Worm (Caenorhabditis elegans): Measurements from ENCODE around the gene W05E10.2.
A peak's percentile ranks its signal among the peaks of the same experiment; 100 is the strongest.

DNA sequence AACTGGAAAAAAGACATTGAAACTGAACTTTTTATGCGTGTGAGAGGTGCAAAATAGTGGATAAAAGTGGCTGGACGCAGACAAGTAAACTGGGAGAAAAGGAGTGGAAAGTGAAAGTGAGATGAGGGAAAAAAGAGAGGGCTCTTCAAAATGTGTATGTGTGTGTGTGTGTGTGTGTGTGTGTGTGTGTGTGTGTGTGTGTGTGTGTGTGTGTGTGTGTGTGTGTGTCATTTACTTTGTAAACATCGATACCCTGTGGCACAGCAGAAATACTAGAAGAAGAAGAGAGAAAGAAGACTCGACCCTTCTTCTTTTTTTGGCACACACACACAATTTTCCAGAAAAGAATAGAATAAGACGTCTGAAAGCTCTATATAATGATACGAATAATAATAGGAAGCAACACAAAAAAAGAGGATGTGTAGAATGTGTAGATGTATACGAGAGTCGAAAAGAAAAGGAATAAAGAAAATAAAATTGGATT lies 48.3 kb upstream of the W05E10.2 start:
- TF ChIP-seq blmp-1 (tag; optimal IDR thresholded peaks at IDR 0.05) = no peak
- no peak for TF ChIP-seq nhr-237 (tag; optimal IDR thresholded peaks at IDR 0.05)
- TF ChIP-seq nhr-12 (tag; optimal IDR thresholded peaks at IDR 0.05) = no peak
- no peak for TF ChIP-seq unc-62 (GFP tag; optimal IDR thresholded peaks at IDR 0.05)
- peak; percentile 41 for TF ChIP-seq sptf-1 (tag; optimal IDR thresholded peaks at IDR 0.05)
- TF ChIP-seq nhr-28 (tag; optimal IDR thresholded peaks at IDR 0.05) = no peak
- TF ChIP-seq lin-13 (tag; optimal IDR thresholded peaks at IDR 0.05) = no peak
- no peak for TF ChIP-seq elt-1 (tag; optimal IDR thresholded peaks at IDR 0.05; ENCODE audit: borderline replicate concordance, insufficient read depth)
- peak; percentile 34 for TF ChIP-seq pha-4 (tag; optimal IDR thresholded peaks at IDR 0.05)
- TF ChIP-seq drap-1 (GFP tag; optimal IDR thresholded peaks at IDR 0.05) = peak; percentile 23
- no peak for TF ChIP-seq snpc-4 (tag; optimal IDR thresholded peaks at IDR 0.05)
- no peak for TF ChIP-seq elt-3 (tag; optimal IDR thresholded peaks at IDR 0.05)
- peak; percentile 24 for TF ChIP-seq mls-2 (tag; optimal IDR thresholded peaks at IDR 0.05)

Measured in whole organism, mixed stage, embryonic.